Worm (Caenorhabditis elegans) whole organism, young adult: ENCODE measurements around the gene srh-290.

ENCODE experiments used
- F52B5.7 ChIP-seq: sonication (generic microtip); optimal IDR thresholded peaks from 2 replicates; lab custom pipeline; 2016; ENCODE audit warnings: mild to moderate bottlenecking, missing genetic modification characterization, missing compliant biosample characterization
- K11D2.4 ChIP-seq: fragments of 200-800 bp; sonication (Bioruptor generic); IDR thresholded peaks from 2 replicates; pipeline ENCODE4 v1.3.6; 2022; ENCODE audit warnings: missing genetic modification reagents, missing genetic modification characterization, missing compliant biosample characterization
- ceh-27 ChIP-seq: fragments of 200-800 bp; sonication (Bioruptor generic); optimal IDR thresholded peaks from 2 replicates; lab custom pipeline; 2018; ENCODE audit warnings: mild to moderate bottlenecking, missing genetic modification characterization, moderate library complexity, missing compliant biosample characterization
- mxl-1 ChIP-seq: sonication (generic microtip); optimal IDR thresholded peaks from 2 replicates; lab custom pipeline; 2016; ENCODE audit warnings: missing genetic modification characterization, missing compliant biosample characterization
- tbp1 ChIP-seq: fragments of 200-800 bp; sonication (Bioruptor generic); optimal IDR thresholded peaks from 2 replicates; lab custom pipeline; 2018; ENCODE audit warnings: mild to moderate bottlenecking, missing genetic modification characterization, missing compliant biosample characterization

- TF ChIP-seq K11D2.4 (GFP tag; lab: Robert Waterston, UW), result no peak
- no peak for TF ChIP-seq tbp1 (GFP tag; lab: Kevin White, UChicago)
- no peak for TF ChIP-seq F52B5.7 (tag; lab: Kevin White, UChicago)
- TF ChIP-seq ceh-27 (GFP tag; lab: Kevin White, UChicago), result no peak
- no peak for TF ChIP-seq mxl-1 (tag; lab: Kevin White, UChicago)
Measured at ce11 chrV:17795655-17796054, 5.4 kb downstream of the srh-290 start, which contains the start of gene srh-288.
